Fruit fly (Drosophila melanogaster) whole organism, adult: Measurements from ENCODE around the gene CG13675.

ENCODE experiments used
- CG12768 ChIP-seq: fragments of 200-800 bp; sonication (Bioruptor generic); optimal IDR thresholded peaks from 2 replicates; lab custom pipeline; 2017; ENCODE audit warnings: missing biosample characterization, missing genetic modification characterization, mild to moderate bottlenecking, moderate library complexity, missing genetic modification reagents
- CG14711 ChIP-seq: fragments of 200-800 bp; sonication (Bioruptor generic); optimal IDR thresholded peaks from 2 replicates; lab custom pipeline; 2018; ENCODE audit warnings: missing biosample characterization, mild to moderate bottlenecking, missing genetic modification characterization, moderate library complexity
- CG33017 ChIP-seq: fragments of 200-800 bp; sonication (Bioruptor generic); optimal IDR thresholded peaks from 2 replicates; lab custom pipeline; 2018; ENCODE audit warnings: missing biosample characterization, mild to moderate bottlenecking, missing genetic modification characterization, moderate library complexity
- CG5204 ChIP-seq: fragments of 200-800 bp; sonication (Bioruptor generic); optimal IDR thresholded peaks from 2 replicates; lab custom pipeline; 2016; ENCODE audit warnings: missing biosample characterization, missing genetic modification characterization
- CG7101 ChIP-seq: fragments of 200-800 bp; sonication (Bioruptor generic); optimal IDR thresholded peaks from 2 replicates; lab custom pipeline; 2018; ENCODE audit warnings: missing biosample characterization, mild to moderate bottlenecking, missing genetic modification characterization, moderate library complexity
- Clk ChIP-seq: fragments of 200-800 bp; sonication (Bioruptor generic); optimal IDR thresholded peaks from 2 replicates; lab custom pipeline; 2017; ENCODE audit warnings: missing biosample characterization, missing genetic modification characterization
- Mnt ChIP-seq: fragments of 200-800 bp; sonication (Bioruptor generic); optimal IDR thresholded peaks from 2 replicates; lab custom pipeline; 2016; ENCODE audit warnings: missing biosample characterization, mild to moderate bottlenecking, missing genetic modification characterization
- bab1 ChIP-seq: fragments of 200-800 bp; sonication (Bioruptor generic); optimal IDR thresholded peaks from 3 replicates; lab custom pipeline; 2019; ENCODE audit warnings: missing biosample characterization, mild to moderate bottlenecking, missing genetic modification characterization, moderate library complexity
- cic ChIP-seq: fragments of 200-800 bp; sonication (Bioruptor generic); optimal IDR thresholded peaks from 2 replicates; lab custom pipeline; 2017; ENCODE audit warnings: missing biosample characterization, mild to moderate bottlenecking, missing genetic modification characterization, moderate library complexity
- cnc ChIP-seq, 2 experiments: fragments of >200 bp; optimal IDR thresholded peaks; 2 replicates each; lab custom pipeline; 2017
- ovo ChIP-seq: fragments of 200-800 bp; sonication (Bioruptor generic); optimal IDR thresholded peaks from 2 replicates; lab custom pipeline; 2016; ENCODE audit warnings: missing biosample characterization, missing genetic modification characterization
- pad ChIP-seq: fragments of 200-800 bp; sonication (Bioruptor generic); optimal IDR thresholded peaks from 3 replicates; lab custom pipeline; 2017; ENCODE audit warnings: missing biosample characterization, missing genetic modification characterization, mild to moderate bottlenecking, moderate library complexity, missing genetic modification reagents
- tj ChIP-seq: fragments of 200-800 bp; sonication (Bioruptor generic); optimal IDR thresholded peaks from 3 replicates; lab custom pipeline; 2017; ENCODE audit warnings: missing biosample characterization, mild to moderate bottlenecking, missing genetic modification characterization, moderate library complexity
- toe ChIP-seq: fragments of 200-800 bp; sonication (Bioruptor generic); optimal IDR thresholded peaks from 2 replicates; lab custom pipeline; 2016; ENCODE audit warnings: missing biosample characterization, missing genetic modification characterization

DNA sequence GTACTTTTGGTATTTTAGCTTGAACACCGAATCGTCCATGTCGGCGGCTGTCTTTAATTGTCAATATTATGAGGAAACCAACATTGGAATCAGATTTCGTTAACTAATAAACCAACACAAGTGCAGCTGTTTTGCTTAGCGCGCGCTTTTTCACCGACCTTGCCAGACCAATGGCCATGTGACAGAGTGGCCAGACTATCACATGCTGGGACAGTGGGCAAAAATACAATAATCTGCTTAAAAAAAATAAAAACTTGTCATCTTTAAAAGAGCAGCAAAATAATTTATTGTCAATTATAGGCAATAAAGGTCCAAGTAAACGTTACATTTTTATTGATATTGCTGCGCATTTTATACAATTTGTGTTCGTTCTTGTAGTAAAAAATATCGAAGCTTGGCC lies 10.5 kb upstream of the CG13675 start, which contains the start of gene RecQ4:
- TF ChIP-seq bab1 (GFP tag; lab: Kevin White, UChicago): peak; percentile 35
- no peak for TF ChIP-seq Clk (GFP tag; lab: Kevin White, UChicago)
- TF ChIP-seq Mnt (GFP tag; lab: Kevin White, UChicago): no peak
- no peak for TF ChIP-seq toe (GFP tag; lab: Kevin White, UChicago)
- peak; percentile 97 for TF ChIP-seq tj (GFP tag; lab: Kevin White, UChicago)
- TF ChIP-seq ovo (GFP tag; lab: Kevin White, UChicago): no peak
- TF ChIP-seq cnc (optimal IDR thresholded peaks at IDR 0.05; lab: Kevin White, UChicago): no peak
- TF ChIP-seq CG12768 (GFP tag; lab: Kevin White, UChicago): no peak
- TF ChIP-seq CG33017 (tag; lab: Kevin White, UChicago): no peak
- TF ChIP-seq pad: no peak
- no peak for TF ChIP-seq cic (GFP tag; lab: Kevin White, UChicago)
- no peak for TF ChIP-seq CG5204
- no peak for TF ChIP-seq CG7101
- TF ChIP-seq CG14711: no peak
